Fruit fly (Drosophila melanogaster) whole organism, embryonic: Measurements from ENCODE around the gene CG14252.

ENCODE experiments used
- CG10267 ChIP-seq: fragments of 200-800 bp; sonication (Bioruptor generic); optimal IDR thresholded peaks from 2 replicates; lab custom pipeline; 2018; ENCODE audit warnings: missing biosample characterization, mild to moderate bottlenecking, missing genetic modification characterization, moderate library complexity
- CG10431 ChIP-seq: fragments of 200-800 bp; sonication (Bioruptor generic); optimal IDR thresholded peaks from 3 replicates; lab custom pipeline; 2018; ENCODE audit warnings: missing biosample characterization, mild to moderate bottlenecking, missing genetic modification characterization
- CG11560 ChIP-seq: fragments of 200-800 bp; sonication (Bioruptor generic); IDR thresholded peaks from 3 replicates; pipeline ENCODE4 v1.3.6; 2022; ENCODE audit warnings: missing biosample characterization, missing genetic modification characterization
- CG12104 ChIP-seq: fragments of 200-800 bp; sonication (Bioruptor generic); optimal IDR thresholded peaks from 3 replicates; lab custom pipeline; 2016; ENCODE audit warnings: missing biosample characterization, missing genetic modification characterization
- CG12299 ChIP-seq: fragments of 200-800 bp; sonication (Bioruptor generic); optimal IDR thresholded peaks from 2 replicates; lab custom pipeline; 2018; ENCODE audit warnings: missing biosample characterization, mild to moderate bottlenecking, missing genetic modification characterization
- CG16863 ChIP-seq: fragments of 200-800 bp; sonication (Bioruptor generic); optimal IDR thresholded peaks from 3 replicates; lab custom pipeline; 2016; ENCODE audit warnings: missing biosample characterization, missing genetic modification characterization
- CG31224 ChIP-seq: fragments of 200-800 bp; sonication (Bioruptor generic); IDR thresholded peaks from 2 replicates; pipeline ENCODE4 v1.3.6; 2022; ENCODE audit warnings: missing biosample characterization, missing genetic modification characterization
- CG31365 ChIP-seq: fragments of 200-800 bp; sonication (Bioruptor generic); optimal IDR thresholded peaks from 2 replicates; lab custom pipeline; 2018; ENCODE audit warnings: missing biosample characterization, mild to moderate bottlenecking, missing genetic modification characterization
- CG31441 ChIP-seq: fragments of 200-800 bp; sonication (Bioruptor generic); IDR thresholded peaks from 2 replicates; pipeline ENCODE4 v1.3.6; 2022; ENCODE audit warnings: missing biosample characterization, missing genetic modification characterization
- CG32772 ChIP-seq: fragments of 200-800 bp; sonication (Bioruptor generic); IDR thresholded peaks from 2 replicates; pipeline ENCODE4 v1.3.6; 2022; ENCODE audit warnings: missing biosample characterization, missing genetic modification characterization
- CG4730 ChIP-seq: fragments of 200-800 bp; sonication (Bioruptor generic); IDR thresholded peaks from 2 replicates; pipeline ENCODE4 v1.3.6; 2022; ENCODE audit warnings: missing biosample characterization, missing genetic modification characterization
- CG6765 ChIP-seq: fragments of 200-800 bp; sonication (Bioruptor generic); optimal IDR thresholded peaks from 3 replicates; lab custom pipeline; 2017; ENCODE audit warnings: missing biosample characterization, mild to moderate bottlenecking, missing genetic modification characterization
- CG8290 ChIP-seq, 3 experiments: fragments of 200-800 bp; sonication (Bioruptor generic); optimal IDR thresholded peaks; 2 replicates each; lab custom pipeline; 2016 to 2019; ENCODE audit warnings: missing biosample characterization in 3 of 3, missing genetic modification characterization in 3 of 3, mild to moderate bottlenecking in 2 of 3, moderate library complexity in 1 of 3
- CG9817 ChIP-seq: fragments of 200-800 bp; sonication (Bioruptor generic); optimal IDR thresholded peaks from 2 replicates; lab custom pipeline; 2018; ENCODE audit warnings: missing biosample characterization, mild to moderate bottlenecking, missing genetic modification characterization, moderate library complexity
- D19B ChIP-seq: fragments of 200-800 bp; sonication (Bioruptor generic); optimal IDR thresholded peaks from 2 replicates; lab custom pipeline; 2017; ENCODE audit warnings: missing biosample characterization, mild to moderate bottlenecking, missing genetic modification characterization
- Dbx ChIP-seq: fragments of 200-800 bp; sonication (Bioruptor generic); IDR thresholded peaks from 3 replicates; pipeline ENCODE4 v1.3.6; 2022; ENCODE audit warnings: missing biosample characterization, missing genetic modification characterization
- Deaf1 ChIP-seq: fragments of 200-800 bp; optimal IDR thresholded peaks from 3 replicates; lab custom pipeline; 2019; ENCODE audit warnings: missing biosample characterization, mild to moderate bottlenecking, missing genetic modification characterization, moderate library complexity
- Hmr ChIP-seq: fragments of 200-800 bp; sonication (Bioruptor generic); optimal IDR thresholded peaks from 3 replicates; lab custom pipeline; 2017; ENCODE audit warnings: mild to moderate bottlenecking, missing biosample characterization, missing genetic modification reagents, missing genetic modification characterization
- MTF-1 ChIP-seq: fragments of 200-800 bp; sonication (Bioruptor generic); optimal IDR thresholded peaks from 2 replicates; lab custom pipeline; 2018; ENCODE audit warnings: missing biosample characterization, mild to moderate bottlenecking, missing genetic modification characterization, borderline replicate concordance
- NK7.1 ChIP-seq: fragments of 200-800 bp; sonication (Bioruptor generic); optimal IDR thresholded peaks from 3 replicates; lab custom pipeline; 2016; ENCODE audit warnings: missing biosample characterization, missing genetic modification characterization
- Opbp ChIP-seq: fragments of 200-800 bp; sonication (Bioruptor generic); IDR thresholded peaks from 3 replicates; pipeline ENCODE4 v1.3.6; 2022; ENCODE audit warnings: missing biosample characterization, missing genetic modification characterization; ENCODE audit not compliant: partially characterized antibody
- Pdp1 ChIP-seq, 2 experiments: fragments of 200-800 bp; sonication (Bioruptor generic); optimal IDR thresholded peaks; 3 replicates each; lab custom pipeline; 2016; ENCODE audit warnings: missing biosample characterization in 2 of 2, missing genetic modification characterization in 2 of 2, mild to moderate bottlenecking in 1 of 2, moderate library complexity in 1 of 2
- Poxn ChIP-seq: fragments of 200-800 bp; sonication (Bioruptor generic); IDR thresholded peaks from 2 replicates; pipeline ENCODE4 v1.3.6; 2022; ENCODE audit warnings: missing biosample characterization, missing genetic modification characterization
- Scr ChIP-seq: fragments of 200-800 bp; sonication (Bioruptor generic); IDR thresholded peaks from 2 replicates; pipeline ENCODE4 v1.3.6; 2022; ENCODE audit warnings: missing biosample characterization, missing genetic modification characterization; ENCODE audit not compliant: partially characterized antibody
- Tbp ChIP-seq: fragments of >200 bp; optimal IDR thresholded peaks from 2 replicates; lab custom pipeline; 2018; ENCODE audit warnings: missing biosample characterization, missing genetic modification characterization
- Xrp1 ChIP-seq: fragments of 200-800 bp; sonication (Bioruptor generic); IDR thresholded peaks from 2 replicates; pipeline ENCODE4 v1.3.6; 2022; ENCODE audit warnings: missing biosample characterization, missing genetic modification characterization
- amos ChIP-seq: fragments of 200-800 bp; sonication (Bioruptor generic); IDR thresholded peaks from 2 replicates; pipeline ENCODE4 v1.3.6; 2022; ENCODE audit warnings: missing biosample characterization, missing genetic modification characterization; ENCODE audit not compliant: partially characterized antibody
- aop ChIP-seq: fragments of 200-800 bp; sonication (Bioruptor generic); IDR thresholded peaks from 2 replicates; pipeline ENCODE4 v1.3.6; 2022; ENCODE audit warnings: missing biosample characterization, missing genetic modification characterization
- bcd ChIP-seq: fragments of 200-800 bp; sonication (Bioruptor generic); optimal IDR thresholded peaks from 2 replicates; lab custom pipeline; 2017; ENCODE audit warnings: missing biosample characterization, mild to moderate bottlenecking, missing genetic modification characterization
- cad ChIP-seq: fragments of >200 bp; optimal IDR thresholded peaks from 2 replicates; lab custom pipeline; 2017; ENCODE audit warnings: missing biosample characterization, missing genetic modification characterization
- cas ChIP-seq: fragments of 200-800 bp; sonication (Bioruptor generic); IDR thresholded peaks from 2 replicates; pipeline ENCODE4 v1.3.6; 2022; ENCODE audit warnings: missing biosample characterization, missing genetic modification characterization
- corto ChIP-seq: fragments of 200-800 bp; sonication (Bioruptor generic); optimal IDR thresholded peaks from 2 replicates; lab custom pipeline; 2016; ENCODE audit warnings: missing biosample characterization, mild to moderate bottlenecking, missing genetic modification characterization, moderate library complexity
- da ChIP-seq: fragments of 200-800 bp; sonication (Bioruptor generic); optimal IDR thresholded peaks from 2 replicates; lab custom pipeline; 2016; ENCODE audit warnings: missing biosample characterization, missing genetic modification characterization
- eve ChIP-seq, 2 experiments: fragments of >200 bp; optimal IDR thresholded peaks; 2 replicates each; lab custom pipeline; 2017; ENCODE audit warnings: missing biosample characterization in 2 of 2, missing genetic modification characterization in 2 of 2
- fd102C ChIP-seq: fragments of 200-800 bp; sonication (Bioruptor generic); optimal IDR thresholded peaks from 2 replicates; lab custom pipeline; 2018; ENCODE audit warnings: missing biosample characterization, mild to moderate bottlenecking, missing genetic modification characterization, moderate library complexity
- fd3F ChIP-seq: fragments of 200-800 bp; sonication (Bioruptor generic); optimal IDR thresholded peaks from 2 replicates; lab custom pipeline; 2018; ENCODE audit warnings: missing biosample characterization, mild to moderate bottlenecking, missing genetic modification characterization, moderate library complexity
- gce ChIP-seq: fragments of 200-800 bp; sonication (Bioruptor generic); IDR thresholded peaks from 3 replicates; pipeline ENCODE4 v1.3.6; 2022; ENCODE audit warnings: missing biosample characterization, missing genetic modification characterization
- gsb ChIP-seq: fragments of 200-800 bp; sonication (Bioruptor generic); IDR thresholded peaks from 2 replicates; pipeline ENCODE4 v1.3.6; 2022; ENCODE audit warnings: missing biosample characterization, missing genetic modification characterization
- ham ChIP-seq: fragments of 200-800 bp; sonication (Bioruptor generic); IDR thresholded peaks from 2 replicates; pipeline ENCODE4 v1.3.6; 2022; ENCODE audit warnings: missing biosample characterization, missing genetic modification characterization
- her ChIP-seq: fragments of 200-800 bp; sonication (Bioruptor generic); optimal IDR thresholded peaks from 2 replicates; lab custom pipeline; 2016; ENCODE audit warnings: missing biosample characterization, missing genetic modification characterization
- jumu ChIP-seq: fragments of 200-800 bp; sonication (Bioruptor generic); optimal IDR thresholded peaks from 3 replicates; lab custom pipeline; 2016; ENCODE audit warnings: missing biosample characterization, missing genetic modification characterization
- kni ChIP-seq: fragments of 200-800 bp; sonication (Bioruptor generic); optimal IDR thresholded peaks from 3 replicates; lab custom pipeline; 2017; ENCODE audit warnings: mild to moderate bottlenecking, missing biosample characterization, missing genetic modification reagents, missing genetic modification characterization
- lilli ChIP-seq: fragments of 200-800 bp; sonication (Bioruptor generic); optimal IDR thresholded peaks from 3 replicates; lab custom pipeline; 2016; ENCODE audit warnings: missing biosample characterization, missing genetic modification characterization
- maf-S ChIP-seq: fragments of 200-800 bp; sonication (Bioruptor generic); optimal IDR thresholded peaks from 2 replicates; lab custom pipeline; 2016; ENCODE audit warnings: missing biosample characterization, missing genetic modification characterization
- nerfin-1 ChIP-seq: fragments of 200-800 bp; sonication (Bioruptor generic); optimal IDR thresholded peaks from 3 replicates; lab custom pipeline; 2019; ENCODE audit warnings: missing biosample characterization, mild to moderate bottlenecking, missing genetic modification characterization, moderate library complexity
- ranshi ChIP-seq: fragments of 200-800 bp; sonication (Bioruptor generic); IDR thresholded peaks from 2 replicates; pipeline ENCODE4 v1.3.6; 2022; ENCODE audit warnings: missing biosample characterization, missing genetic modification characterization
- so ChIP-seq: fragments of 200-800 bp; sonication (Bioruptor generic); IDR thresholded peaks from 3 replicates; pipeline ENCODE4 v1.3.6; 2022; ENCODE audit warnings: missing biosample characterization, missing genetic modification characterization
- sr ChIP-seq: fragments of 200-800 bp; sonication (Bioruptor generic); IDR thresholded peaks from 3 replicates; pipeline ENCODE4 v1.3.6; 2022; ENCODE audit warnings: missing biosample characterization, missing genetic modification characterization
- unc-4 ChIP-seq: fragments of 200-800 bp; sonication (Bioruptor generic); IDR thresholded peaks from 2 replicates; pipeline ENCODE4 v1.3.6; 2022; ENCODE audit warnings: missing biosample characterization, missing genetic modification characterization; ENCODE audit not compliant: partially characterized antibody

Gene CG14252

dm6 chr3R:26954020-26954672 is 8.8 kb downstream of the CG14252 start (continued):
- TF ChIP-seq CG10267 (tag; lab: Kevin White, UChicago), result peak; percentile 73
- TF ChIP-seq CG11560 (tag; lab: Robert Waterston, UW), result peak; percentile 48; the same call in 1 of the 3 replicates
- TF ChIP-seq D19B, result peak; percentile 90
- TF ChIP-seq Opbp (GFP tag; lab: Robert Waterston, UW), result no peak
- peak; percentile 42 for TF ChIP-seq Deaf1 (tag; lab: Kevin White, UChicago)
- no peak for TF ChIP-seq CG16863 (GFP tag; lab: Kevin White, UChicago)
- TF ChIP-seq gsb, result no peak; the same call in 1 of the 2 replicates
- TF ChIP-seq jumu (GFP tag; lab: Kevin White, UChicago), result no peak
- TF ChIP-seq lilli (GFP tag; lab: Kevin White, UChicago), result no peak
- TF ChIP-seq Pdp1 (GFP tag; optimal IDR thresholded peaks at IDR 0.05; lab: Kevin White, UChicago), result peak in 1 of 2 experiments; percentile 71
- TF ChIP-seq eve (GFP tag; optimal IDR thresholded peaks at IDR 0.05; lab: Kevin White, UChicago), result no peak
- TF ChIP-seq her, result no peak
- 0 out of 2 replicates have a peak, but pooled peaks have one; percentile 41 for TF ChIP-seq CG31224
- TF ChIP-seq CG8290 (GFP tag; optimal IDR thresholded peaks at IDR 0.05; lab: Kevin White, UChicago), result peak; percentile 42
- peak; percentile 42 to 45 for TF ChIP-seq CG8290 (tag; optimal IDR thresholded peaks at IDR 0.05; lab: Kevin White, UChicago)
- peak; percentile 6 for TF ChIP-seq CG10431 (GFP tag; lab: Kevin White, UChicago)
- TF ChIP-seq MTF-1 (GFP tag; lab: Kevin White, UChicago), result peak; percentile 25
- TF ChIP-seq amos (GFP tag; lab: Robert Waterston, UW), result no peak
- no peak for TF ChIP-seq cad (GFP tag; lab: Kevin White, UChicago)
- TF ChIP-seq maf-S (GFP tag; lab: Kevin White, UChicago), result no peak
- peak; percentile 2 for TF ChIP-seq nerfin-1 (tag; lab: Kevin White, UChicago)
- TF ChIP-seq CG12104 (GFP tag; lab: Kevin White, UChicago), result peak; percentile 56
- TF ChIP-seq CG31441 (GFP tag; lab: Robert Waterston, UW), result peak; percentile 81
- TF ChIP-seq ham (GFP tag; lab: Robert Waterston, UW), result no peak
- no peak for TF ChIP-seq Poxn (GFP tag; lab: Robert Waterston, UW)
- peak; percentile 86 for TF ChIP-seq CG32772 (GFP tag; lab: Robert Waterston, UW)
- peak; percentile 89 for TF ChIP-seq Xrp1 (GFP tag; lab: Robert Waterston, UW)
- no peak for TF ChIP-seq CG6765 (GFP tag; lab: Kevin White, UChicago)
- TF ChIP-seq fd3F, result peak; percentile 61
- TF ChIP-seq Hmr, result peak; percentile 74
- no peak for TF ChIP-seq da (GFP tag; lab: Kevin White, UChicago)
- TF ChIP-seq CG12299, result no peak
- TF ChIP-seq CG4730 (GFP tag; lab: Robert Waterston, UW), result peak; percentile 78
- TF ChIP-seq sr (GFP tag; lab: Robert Waterston, UW), result peak; percentile 40; the same call in 2 of the 3 replicates
- no peak for TF ChIP-seq Scr
- no peak for TF ChIP-seq unc-4 (GFP tag; lab: Robert Waterston, UW)
- TF ChIP-seq corto, result peak; percentile 80
- TF ChIP-seq CG9817 (tag; lab: Kevin White, UChicago), result peak; percentile 23
- 0 out of 2 replicates have a peak, but pooled peaks have one; percentile 21 for TF ChIP-seq aop (GFP tag; lab: Robert Waterston, UW)
- TF ChIP-seq CG31365 (tag; lab: Kevin White, UChicago), result no peak
- peak; percentile 32; the same call in 1 of the 3 replicates for TF ChIP-seq gce (GFP tag; lab: Robert Waterston, UW)
- TF ChIP-seq ranshi, result peak; percentile 76
- TF ChIP-seq so (GFP tag; lab: Robert Waterston, UW), result peak; percentile 79; the same call in 2 of the 3 replicates
- TF ChIP-seq kni (GFP tag; lab: Kevin White, UChicago), result peak; percentile 23
- peak; percentile 62; the same call in 1 of the 3 replicates for TF ChIP-seq Dbx (GFP tag; lab: Robert Waterston, UW)
- peak; percentile 82 for TF ChIP-seq bcd (GFP tag; lab: Kevin White, UChicago)
- no peak for TF ChIP-seq Tbp (GFP tag; lab: Kevin White, UChicago)
- no peak for TF ChIP-seq fd102C
- peak; percentile 47; the same call in 1 of the 2 replicates for TF ChIP-seq cas
- TF ChIP-seq NK7.1 (GFP tag; lab: Kevin White, UChicago), result no peak
